Worm (Caenorhabditis elegans) whole organism, early embryonic: Measurements from ENCODE around the gene F46B3.8.

Source experiments
- aly-1 ChIP-seq: sonication (generic microtip); optimal IDR thresholded peaks from 2 replicates; lab custom pipeline; 2016; ENCODE audit warnings: missing genetic modification characterization, missing compliant biosample characterization
- sea-1 ChIP-seq: fragments of 200-800 bp; sonication (Bioruptor generic); conservative IDR thresholded peaks from 2 replicates; pipeline ENCODE4 v1.3.6; 2022; ENCODE audit warnings: missing genetic modification characterization, missing compliant biosample characterization

- TF ChIP-seq aly-1 (no peak), sea-1 (GFP tag; lab: Robert Waterston, UW) (no peak)
Measured at ce11 chrV:20666905-20667304, 43.9 kb upstream of the F46B3.8 start, which contains the start of gene mlt-11.
